Worm (Caenorhabditis elegans) whole organism, mixed stage, embryonic: ENCODE measurements around the gene clec-182.

Experiments used
- bed-3 ChIP-seq: fragments of 200-800 bp; sonication (Bioruptor generic); optimal IDR thresholded peaks from 3 replicates; lab custom pipeline; 2018; ENCODE audit warnings: mild to moderate bottlenecking, missing genetic modification characterization, moderate library complexity, missing compliant biosample characterization
- ceh-39 ChIP-seq: fragments of 150-350 bp; optimal IDR thresholded peaks from 2 replicates; lab custom pipeline; 2014; ENCODE audit warnings: missing biosample characterization, missing genetic modification characterization
- ceh-43 ChIP-seq: fragments of 200-800 bp; sonication (Bioruptor generic); optimal IDR thresholded peaks from 2 replicates; lab custom pipeline; 2018; ENCODE audit warnings: mild to moderate bottlenecking, missing genetic modification characterization, moderate library complexity, missing compliant biosample characterization
- ceh-83 ChIP-seq: fragments of 200-800 bp; sonication (Bioruptor generic); optimal IDR thresholded peaks from 2 replicates; lab custom pipeline; 2018; ENCODE audit warnings: mild to moderate bottlenecking, missing genetic modification characterization, missing compliant biosample characterization
- ces-1 ChIP-seq: fragments of 150-350 bp; optimal IDR thresholded peaks from 2 replicates; lab custom pipeline; 2014; ENCODE audit warnings: missing biosample characterization, missing genetic modification reagents, missing genetic modification characterization
- cnd-1 ChIP-seq: fragments of 200-800 bp; sonication (Bioruptor generic); optimal IDR thresholded peaks from 2 replicates; lab custom pipeline; 2018; ENCODE audit warnings: mild to moderate bottlenecking, missing genetic modification characterization, missing compliant biosample characterization
- drap-1 ChIP-seq: fragments of 200-800 bp; sonication (Bioruptor generic); optimal IDR thresholded peaks from 3 replicates; lab custom pipeline; 2018; ENCODE audit warnings: mild to moderate bottlenecking, missing genetic modification characterization, missing compliant biosample characterization
- elt-1 ChIP-seq: sonication (generic microtip); optimal IDR thresholded peaks from 2 replicates; lab custom pipeline; 2017; ENCODE audit warnings: missing genetic modification characterization, mild to moderate bottlenecking, missing compliant biosample characterization, antibody characterized with exemption, moderate library complexity, borderline replicate concordance; ENCODE audit not compliant: insufficient read depth
- hlh-1 ChIP-seq: fragments of 150-350 bp; optimal IDR thresholded peaks from 2 replicates; lab custom pipeline; 2014; ENCODE audit warnings: missing biosample characterization, missing genetic modification reagents, missing genetic modification characterization
- lin-13 ChIP-seq: fragments of 150-350 bp; optimal IDR thresholded peaks from 2 replicates; lab custom pipeline; 2014; ENCODE audit warnings: missing biosample characterization, missing genetic modification characterization
- lin-32 ChIP-seq: fragments of 200-800 bp; sonication (Bioruptor generic); optimal IDR thresholded peaks from 2 replicates; lab custom pipeline; 2018; ENCODE audit warnings: mild to moderate bottlenecking, missing genetic modification characterization, missing compliant biosample characterization
- lsy-2 ChIP-seq: fragments of 150-350 bp; optimal IDR thresholded peaks from 2 replicates; lab custom pipeline; 2014; ENCODE audit warnings: missing biosample characterization, missing genetic modification characterization
- mab-5 ChIP-seq: fragments of 150-350 bp; optimal IDR thresholded peaks from 2 replicates; lab custom pipeline; 2014; ENCODE audit warnings: missing biosample characterization, missing genetic modification characterization
- mep-1 ChIP-seq: fragments of 150-350 bp; optimal IDR thresholded peaks from 2 replicates; lab custom pipeline; 2017; ENCODE audit warnings: missing biosample characterization, missing genetic modification reagents, missing genetic modification characterization, inconsistent platforms
- mls-2 ChIP-seq: sonication (generic microtip); optimal IDR thresholded peaks from 2 replicates; lab custom pipeline; 2016; ENCODE audit warnings: mild to moderate bottlenecking, missing genetic modification characterization, moderate library complexity, missing compliant biosample characterization
- nhr-12 ChIP-seq: fragments of 150-350 bp; optimal IDR thresholded peaks from 2 replicates; lab custom pipeline; 2014; ENCODE audit warnings: missing biosample characterization, missing genetic modification characterization
- nhr-237 ChIP-seq: fragments of 150-350 bp; optimal IDR thresholded peaks from 2 replicates; lab custom pipeline; 2014; ENCODE audit warnings: missing biosample characterization, missing genetic modification characterization
- nhr-28 ChIP-seq: fragments of 150-350 bp; optimal IDR thresholded peaks from 2 replicates; lab custom pipeline; 2014; ENCODE audit warnings: missing biosample characterization, missing genetic modification characterization
- nhr-76 ChIP-seq: sonication (generic microtip); optimal IDR thresholded peaks from 2 replicates; lab custom pipeline; 2017; ENCODE audit warnings: missing biosample characterization, missing genetic modification characterization
- pha-4 ChIP-seq: fragments of 150-350 bp; optimal IDR thresholded peaks from 2 replicates; lab custom pipeline; 2018; ENCODE audit warnings: missing biosample characterization, missing genetic modification reagents, missing genetic modification characterization
- sem-2 ChIP-seq: fragments of 200-800 bp; sonication (Bioruptor generic); optimal IDR thresholded peaks from 2 replicates; lab custom pipeline; 2018; ENCODE audit warnings: mild to moderate bottlenecking, missing genetic modification characterization, missing compliant biosample characterization
- snpc-4 ChIP-seq: fragments of 150-350 bp; optimal IDR thresholded peaks from 2 replicates; lab custom pipeline; 2014; ENCODE audit warnings: missing biosample characterization, missing genetic modification characterization
- sptf-1 ChIP-seq: sonication (generic microtip); optimal IDR thresholded peaks from 2 replicates; lab custom pipeline; 2017; ENCODE audit warnings: mild to moderate bottlenecking, missing genetic modification characterization, moderate library complexity, missing compliant biosample characterization
- tbx-8 ChIP-seq: fragments of 200-800 bp; sonication (Bioruptor generic); optimal IDR thresholded peaks from 2 replicates; lab custom pipeline; 2018; ENCODE audit warnings: mild to moderate bottlenecking, missing genetic modification characterization, moderate library complexity, missing compliant biosample characterization
- unc-120 ChIP-seq: sonication (generic microtip); optimal IDR thresholded peaks from 2 replicates; lab custom pipeline; 2017; ENCODE audit warnings: missing genetic modification characterization, missing compliant biosample characterization; ENCODE audit not compliant: poor library complexity, severe bottlenecking
- unc-39 ChIP-seq: fragments of 150-350 bp; optimal IDR thresholded peaks from 2 replicates; lab custom pipeline; 2014; ENCODE audit warnings: missing biosample characterization, missing genetic modification characterization
- unc-62 ChIP-seq: fragments of 150-350 bp; optimal IDR thresholded peaks from 2 replicates; lab custom pipeline; 2014; ENCODE audit warnings: missing biosample characterization, missing genetic modification reagents, missing genetic modification characterization

The clec-182 gene

DNA sequence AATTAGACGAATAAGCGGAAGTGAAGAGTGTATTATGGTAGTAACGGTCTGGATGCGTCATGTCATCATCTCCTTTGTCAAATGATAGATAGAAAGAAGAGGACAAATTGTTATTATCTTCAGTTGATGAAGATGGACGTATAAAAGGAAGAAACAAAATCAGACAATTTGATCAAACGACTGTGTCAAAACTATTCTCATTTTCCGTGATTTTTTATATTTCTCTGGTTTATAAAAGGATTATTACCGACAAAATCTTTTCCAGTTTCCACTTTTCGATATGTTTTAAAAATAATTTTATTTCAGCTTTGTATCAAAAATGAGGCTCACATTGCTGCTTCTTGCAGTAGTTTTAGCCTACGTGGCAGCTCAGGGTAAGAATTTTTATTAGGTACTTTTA is 17.9 kb upstream of the clec-182 start, which contains the start of gene grsp-2:
Gene grsp-2, plus strand, starts transcription at position 301 of the 400 bp plus-strand sequence.
- no peak for TF ChIP-seq elt-1 (tag; lab: Kevin White, UChicago)
- TF ChIP-seq, all 35 proteins: peak for 0

- TF ChIP-seq lin-13 (tag; lab: Kevin White, UChicago), result no peak
- no peak for TF ChIP-seq ces-1
- no peak for TF ChIP-seq nhr-28 (tag; lab: Kevin White, UChicago)
- TF ChIP-seq, all 35 proteins: peak for 0
Measured at ce11 chrIV:8815162-8815561, 17.0 kb upstream of the clec-182 start.

DNA sequence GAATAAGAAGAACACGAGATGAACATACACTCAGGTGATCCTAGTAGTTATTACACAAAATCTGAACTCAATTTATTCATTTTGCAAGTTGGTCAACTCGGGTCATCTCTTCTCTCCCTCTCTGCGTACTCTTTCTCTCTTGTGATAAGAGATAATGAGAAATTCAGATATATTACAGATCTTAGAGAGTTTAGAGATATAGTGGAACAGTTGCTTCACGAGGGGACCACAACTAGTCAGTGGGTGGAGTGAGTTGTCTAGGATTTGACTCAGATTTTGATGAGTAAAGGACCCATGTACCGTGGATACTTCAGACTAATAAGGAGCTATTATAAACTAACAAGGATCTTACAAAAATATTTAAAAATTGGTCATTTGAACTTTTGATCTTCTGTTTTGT is 15.5 kb upstream of the clec-182 start, which contains the start of gene exc-5:
Gene exc-5, minus strand, starts transcription at position 57 of the 400 bp plus-strand sequence.
- peak; percentile 87 for TF ChIP-seq hlh-1 (tag; lab: Kevin White, UChicago)
- TF ChIP-seq unc-120 (tag; lab: Kevin White, UChicago), result peak; percentile 59
- TF ChIP-seq nhr-12 (tag; lab: Kevin White, UChicago), result no peak
- no peak for TF ChIP-seq drap-1 (GFP tag; lab: Kevin White, UChicago)
- TF ChIP-seq ceh-43 (GFP tag; lab: Kevin White, UChicago), result no peak
- no peak for TF ChIP-seq mls-2 (tag; lab: Kevin White, UChicago)
- no peak for TF ChIP-seq nhr-237 (tag; lab: Kevin White, UChicago)
- TF ChIP-seq pha-4, result no peak
- TF ChIP-seq unc-62 (GFP tag; lab: Kevin White, UChicago), result peak; percentile 11
- no peak for TF ChIP-seq bed-3 (GFP tag; lab: Kevin White, UChicago)

DNA sequence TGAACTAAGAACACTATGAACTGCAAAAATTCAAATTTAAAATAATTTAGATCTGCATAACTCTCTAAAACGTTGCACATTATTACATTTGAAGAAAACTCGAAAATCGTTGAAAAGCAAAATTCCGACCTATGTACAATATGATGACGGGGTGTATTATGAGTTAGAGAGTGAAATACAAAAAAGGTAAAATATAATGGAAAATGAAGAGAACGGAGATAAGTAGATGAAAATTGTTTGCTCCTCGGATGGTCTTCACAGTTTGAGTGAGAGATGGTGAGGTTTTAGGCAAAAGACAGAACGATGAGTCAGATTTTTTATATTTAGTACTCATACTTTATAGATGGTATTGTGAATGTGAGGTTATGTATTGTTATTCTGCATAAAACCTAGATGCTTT is 9.2 kb upstream of the clec-182 start:
- TF ChIP-seq sem-2 (no peak), snpc-4 (tag; lab: Kevin White, UChicago) (no peak), unc-120 (tag; lab: Kevin White, UChicago) (no peak), nhr-12 (tag; lab: Kevin White, UChicago) (no peak), unc-62 (GFP tag; lab: Kevin White, UChicago) (no peak), nhr-76 (no peak), mab-5 (tag; lab: Kevin White, UChicago) (no peak), pha-4 (no peak), unc-39 (tag; lab: Kevin White, UChicago) (no peak), mep-1 (tag; lab: Kevin White, UChicago) (no peak), lin-32 (no peak), cnd-1 (tag; lab: Kevin White, UChicago) (no peak), lsy-2 (tag; lab: Kevin White, UChicago) (no peak)
- TF ChIP-seq, all 35 proteins: peak for 0

DNA sequence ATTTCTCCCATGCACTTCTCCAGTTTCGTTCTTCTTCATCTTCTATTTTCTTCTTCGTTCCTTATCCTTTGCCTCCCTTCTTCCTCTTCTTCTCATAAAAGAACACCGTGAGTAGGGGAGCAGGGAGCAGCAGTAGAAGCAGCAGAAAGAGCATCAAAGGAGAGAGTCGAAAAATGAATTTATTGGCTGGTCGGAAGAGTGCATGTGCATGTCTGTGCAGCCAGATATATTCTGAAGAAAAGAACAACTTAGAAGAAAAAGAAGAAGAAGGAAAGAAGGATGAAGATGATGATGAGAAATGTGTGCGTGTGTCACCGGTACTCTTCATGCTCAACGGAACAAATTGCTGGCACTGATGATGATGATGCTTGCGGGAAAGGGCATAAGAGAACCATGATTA is 1.9 kb downstream of the clec-182 start:
- TF ChIP-seq ceh-39, result no peak
- peak; percentile 50 for TF ChIP-seq ces-1

DNA sequence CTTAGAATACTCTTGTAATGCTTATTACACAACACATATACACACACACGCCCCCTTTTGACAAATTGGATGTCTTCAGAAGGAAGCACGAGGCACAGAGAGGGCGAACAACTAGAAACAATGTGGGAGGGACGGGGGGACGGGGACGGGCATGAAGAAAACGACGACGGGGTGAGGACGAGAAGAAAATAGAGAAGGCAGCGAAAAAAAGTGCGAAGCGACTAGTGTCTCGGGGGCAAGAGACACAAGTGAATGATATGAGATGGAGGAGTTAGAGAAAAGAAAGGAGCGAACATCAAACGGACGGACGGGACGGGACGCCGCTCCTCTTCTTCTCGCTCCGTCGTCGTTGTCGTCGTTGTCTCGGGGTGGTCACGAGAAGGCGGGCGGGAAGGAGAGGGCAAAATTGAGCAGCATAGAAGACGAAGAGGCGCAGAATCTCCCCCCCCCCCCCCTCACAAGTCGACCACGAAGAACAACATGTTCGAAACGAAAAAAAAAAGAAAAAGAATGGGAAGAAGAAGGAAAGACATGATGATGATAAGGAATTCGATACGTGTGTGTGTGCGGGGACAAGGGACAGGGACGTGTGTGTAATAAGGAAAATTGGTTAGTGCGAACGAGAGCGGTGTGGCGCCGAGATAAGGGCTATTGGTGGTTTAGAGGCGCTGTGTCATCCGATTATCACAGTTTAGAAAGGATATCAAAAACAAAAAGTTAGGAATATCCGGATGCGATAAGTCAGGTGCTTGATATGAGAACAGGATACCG is 3.1 kb downstream of the clec-182 start:
- TF ChIP-seq sem-2 (no peak), ceh-43 (GFP tag; lab: Kevin White, UChicago) (no peak), snpc-4 (tag; lab: Kevin White, UChicago) (no peak), mep-1 (tag; lab: Kevin White, UChicago) (no peak), ceh-83 (GFP tag; lab: Kevin White, UChicago) (peak; percentile 52), pha-4 (no peak), unc-120 (tag; lab: Kevin White, UChicago) (peak; percentile 18), mls-2 (tag; lab: Kevin White, UChicago) (no peak), tbx-8 (GFP tag; lab: Kevin White, UChicago) (no peak), cnd-1 (tag; lab: Kevin White, UChicago) (no peak), sptf-1 (tag; lab: Kevin White, UChicago) (peak; percentile 35)
